Fruit fly (Drosophila melanogaster) whole organism, wandering third instar larva: ENCODE data around the gene ric8a.

Experiments
- CG32264 ChIP-seq: fragments of 200-800 bp; sonication (Bioruptor generic); optimal IDR thresholded peaks from 2 replicates; lab custom pipeline; 2016; ENCODE audit warnings: missing biosample characterization, missing genetic modification characterization
- CrebA ChIP-seq: fragments of 200-800 bp; sonication (Bioruptor generic); optimal IDR thresholded peaks from 2 replicates; lab custom pipeline; 2016; ENCODE audit warnings: missing biosample characterization, mild to moderate bottlenecking, missing genetic modification characterization, borderline replicate concordance
- Dfd ChIP-seq: fragments of >200 bp; optimal IDR thresholded peaks from 2 replicates; lab custom pipeline; 2017; ENCODE audit warnings: missing biosample characterization, missing genetic modification characterization
- Dif ChIP-seq: fragments of 200-275, 200-300 bp; sonication (Bioruptor generic); optimal IDR thresholded peaks from 2 replicates; lab custom pipeline; 2018; ENCODE audit warnings: missing biosample characterization, missing genetic modification characterization; ENCODE audit not compliant: partially characterized antibody
- GATAd ChIP-seq: sonication (Bioruptor generic); optimal IDR thresholded peaks from 2 replicates; lab custom pipeline; 2016; ENCODE audit warnings: missing biosample characterization, missing genetic modification characterization
- HLH106 ChIP-seq: fragments of 200-800 bp; optimal IDR thresholded peaks from 3 replicates; lab custom pipeline; 2019; ENCODE audit warnings: missing biosample characterization, mild to moderate bottlenecking, missing genetic modification characterization, moderate library complexity
- Hnf4 ChIP-seq: fragments of 200-800 bp; sonication (Bioruptor generic); optimal IDR thresholded peaks from 2 replicates; lab custom pipeline; 2016; ENCODE audit warnings: missing biosample characterization, mild to moderate bottlenecking, missing genetic modification characterization
- Mio ChIP-seq: sonication (Bioruptor generic); optimal IDR thresholded peaks from 2 replicates; lab custom pipeline; 2016; ENCODE audit warnings: missing biosample characterization, missing genetic modification characterization
- Myc ChIP-seq: fragments of >200 bp; optimal IDR thresholded peaks from 2 replicates; lab custom pipeline; 2017
- OdsH ChIP-seq: fragments of 200-800 bp; sonication (Bioruptor generic); optimal IDR thresholded peaks from 2 replicates; lab custom pipeline; 2016; ENCODE audit warnings: missing biosample characterization, mild to moderate bottlenecking, missing genetic modification characterization
- Rel ChIP-seq, 2 experiments: fragments of 200-800 bp; sonication (Bioruptor generic) in 1 of 2; optimal IDR thresholded peaks; 2 replicates in 1 of 2; 3 replicates in 1 of 2; lab custom pipeline; 2016 to 2019; ENCODE audit warnings: mild to moderate bottlenecking in 2 of 2, missing biosample characterization in 2 of 2, missing genetic modification characterization in 2 of 2, moderate library complexity in 1 of 2
- Sp1 ChIP-seq: fragments of 200-800 bp; sonication (Bioruptor generic); optimal IDR thresholded peaks from 3 replicates; lab custom pipeline; 2019; ENCODE audit warnings: missing biosample characterization, mild to moderate bottlenecking, missing genetic modification characterization, moderate library complexity
- Vsx2 ChIP-seq: fragments of 200-300, 225-300 bp; sonication (Bioruptor generic); optimal IDR thresholded peaks from 2 replicates; lab custom pipeline; 2018; ENCODE audit warnings: missing biosample characterization, missing genetic modification characterization; ENCODE audit not compliant: partially characterized antibody
- br ChIP-seq: fragments of 200-800 bp; sonication (Bioruptor generic); optimal IDR thresholded peaks from 2 replicates; lab custom pipeline; 2016; ENCODE audit warnings: missing biosample characterization, missing genetic modification characterization
- dl ChIP-seq, 2 experiments: fragments of 175-275, 200-275 bp in 1 of 2; fragments of 200-275 bp in 1 of 2; sonication (Bioruptor generic); optimal IDR thresholded peaks; lab custom pipeline; 2018; ENCODE audit warnings: mild to moderate bottlenecking in 2 of 2, missing biosample characterization in 2 of 2, missing genetic modification characterization in 2 of 2, moderate library complexity in 2 of 2; ENCODE audit not compliant: partially characterized antibody in 2 of 2, insufficient read depth in 1 of 2
- dmrt93B ChIP-seq: fragments of 200-800 bp; sonication (Bioruptor generic); optimal IDR thresholded peaks from 2 replicates; lab custom pipeline; 2018; ENCODE audit warnings: missing biosample characterization, mild to moderate bottlenecking, missing genetic modification characterization
- ey ChIP-seq: fragments of 200-800 bp; sonication (Bioruptor generic); optimal IDR thresholded peaks from 2 replicates; lab custom pipeline; 2016; ENCODE audit warnings: missing biosample characterization, missing genetic modification characterization
- h ChIP-seq: fragments of 200-800 bp; sonication (Bioruptor generic); optimal IDR thresholded peaks from 3 replicates; lab custom pipeline; 2016; ENCODE audit warnings: missing biosample characterization, mild to moderate bottlenecking, missing genetic modification characterization
- jim ChIP-seq: fragments of 175-275, 200-325 bp; sonication (Bioruptor generic); optimal IDR thresholded peaks from 2 replicates; lab custom pipeline; 2016; ENCODE audit warnings: missing biosample characterization, mild to moderate bottlenecking, missing genetic modification characterization
- pan ChIP-seq: fragments of >200 bp; optimal IDR thresholded peaks from 2 replicates; lab custom pipeline; 2017
- rgr ChIP-seq: fragments of 200-800 bp; sonication (Bioruptor generic); optimal IDR thresholded peaks from 3 replicates; lab custom pipeline; 2016; ENCODE audit warnings: missing biosample characterization, mild to moderate bottlenecking, missing genetic modification characterization
- sv ChIP-seq: fragments of 200-800 bp; sonication (Bioruptor generic); optimal IDR thresholded peaks from 3 replicates; lab custom pipeline; 2016; ENCODE audit warnings: missing biosample characterization, missing genetic modification characterization
- tai ChIP-seq: sonication (Bioruptor generic); optimal IDR thresholded peaks from 2 replicates; lab custom pipeline; 2016; ENCODE audit warnings: missing biosample characterization, missing genetic modification characterization
- usp ChIP-seq: fragments of >200 bp; optimal IDR thresholded peaks from 2 replicates; lab custom pipeline; 2017; ENCODE audit warnings: missing biosample characterization, missing genetic modification characterization

The ric8a gene

dm6 chrX:9269825-9270224, 13.9 kb downstream of the ric8a start, which contains the start of gene CG17440:
CG17440 (minus strand) TSS chrX:9269925.
- TF ChIP-seq jim (GFP tag; lab: Kevin White, UChicago), result no peak
- no peak for TF ChIP-seq OdsH (GFP tag; lab: Kevin White, UChicago)
- no peak for TF ChIP-seq Vsx2 (GFP tag; lab: Kevin White, UChicago)
- no peak for TF ChIP-seq br (GFP tag; lab: Kevin White, UChicago)
- TF ChIP-seq tai (GFP tag; lab: Kevin White, UChicago), result no peak
- TF ChIP-seq CrebA (GFP tag; lab: Kevin White, UChicago), result no peak
- no peak for TF ChIP-seq rgr
- no peak for TF ChIP-seq sv
- no peak for TF ChIP-seq usp (GFP tag; lab: Kevin White, UChicago)
- TF ChIP-seq Dfd (GFP tag; lab: Kevin White, UChicago), result no peak
- no peak for TF ChIP-seq Sp1 (GFP tag; lab: Kevin White, UChicago)
- TF ChIP-seq CG32264, result no peak
- TF ChIP-seq dmrt93B (GFP tag; lab: Kevin White, UChicago), result no peak
- TF ChIP-seq HLH106, result no peak
- TF ChIP-seq GATAd (GFP tag; lab: Kevin White, UChicago), result no peak

- TF ChIP-seq Hnf4 (GFP tag; lab: Kevin White, UChicago) (no peak), Vsx2 (GFP tag; lab: Kevin White, UChicago) (no peak), CrebA (GFP tag; lab: Kevin White, UChicago) (no peak), br (GFP tag; lab: Kevin White, UChicago) (no peak), Dif (GFP tag; lab: Kevin White, UChicago) (no peak), pan (lab: Kevin White, UChicago) (no peak), HLH106 (no peak), sv (no peak), Dfd (GFP tag; lab: Kevin White, UChicago) (no peak), GATAd (GFP tag; lab: Kevin White, UChicago) (no peak)
Measured at dm6 chrX:9272830-9273507, 17.0 kb downstream of the ric8a start, which contains the start of the genes Cfp1 and Aladin. Cfp1 (minus strand) TSS chrX:9272960. Aladin (plus strand) TSS chrX:9273413.

dm6 chrX:9281998-9282644, 26.2 kb downstream of the ric8a start:
- no peak for TF ChIP-seq Mio (GFP tag; lab: Kevin White, UChicago)
- no peak for TF ChIP-seq ey (GFP tag; lab: Kevin White, UChicago)

- TF ChIP-seq Rel (GFP tag; optimal IDR thresholded peaks at IDR 0.05; lab: Kevin White, UChicago) (no peak), Rel (tag; optimal IDR thresholded peaks at IDR 0.05; lab: Kevin White, UChicago) (peak; percentile 91), h (GFP tag; lab: Kevin White, UChicago) (peak; percentile 3), Myc (lab: Kevin White, UChicago) (peak; percentile 43), rgr (no peak), Sp1 (GFP tag; lab: Kevin White, UChicago) (peak; percentile 0), ey (GFP tag; lab: Kevin White, UChicago) (no peak)
Measured at dm6 chrX:9282783-9283289, 26.9 kb downstream of the ric8a start, which contains the start of gene c11.1. c11.1 (minus strand) TSS chrX:9283117.

dm6 chrX:9284024-9284738, 28.2 kb downstream of the ric8a start, which contains the start of gene lz:
lz (plus strand) TSS chrX:9284649.
- no peak for TF ChIP-seq GATAd (GFP tag; lab: Kevin White, UChicago)
- TF ChIP-seq Dif (GFP tag; lab: Kevin White, UChicago), result peak; percentile 80
- peak; percentile 44 to 52 for TF ChIP-seq dl (GFP tag; optimal IDR thresholded peaks at IDR 0.05; lab: Kevin White, UChicago; ENCODE audit: insufficient read depth in 1 of 2, partially characterized antibody in 2 of 2)
- TF ChIP-seq ey (GFP tag; lab: Kevin White, UChicago), result no peak
- no peak for TF ChIP-seq Sp1 (GFP tag; lab: Kevin White, UChicago)
- TF ChIP-seq Hnf4 (GFP tag; lab: Kevin White, UChicago), result no peak
